Worm (Caenorhabditis elegans): ENCODE results near the gene srh-67.
A peak's percentile ranks its signal among the peaks of the same experiment; 100 is the strongest.

The srh-67 gene

DNA sequence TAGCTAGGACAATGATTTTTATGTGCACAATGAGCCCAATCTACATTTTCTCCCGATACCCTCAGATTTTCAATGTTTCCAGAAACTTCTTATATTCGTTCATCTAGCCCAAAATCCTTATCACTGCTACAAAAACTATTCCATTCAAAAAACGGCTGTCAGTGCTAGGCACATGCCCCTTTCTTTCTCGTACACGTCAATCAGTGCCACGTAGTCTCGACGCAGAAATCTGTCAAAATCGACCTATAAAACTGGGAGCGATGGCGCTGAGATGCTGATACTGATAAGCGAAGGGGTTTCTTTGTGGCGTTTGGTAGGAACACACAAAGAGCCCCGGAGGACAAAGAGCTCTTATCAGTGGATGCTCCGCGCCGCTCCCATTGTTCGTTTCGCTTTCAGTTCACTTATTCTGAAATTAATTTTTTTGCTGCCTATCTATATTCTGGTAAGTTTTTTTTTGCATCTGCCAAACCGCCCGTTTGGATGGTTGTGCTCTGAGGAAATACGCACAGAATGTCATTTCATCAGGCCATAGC, 10.1 kb downstream of the srh-67 start, which contains the start of gene srh-70:
Gene srh-70, minus strand, starts transcription at position 51 of the 536 bp plus-strand sequence.
- no peak for TF ChIP-seq egl-27 (tag; optimal IDR thresholded peaks at IDR 0.05)
- TF ChIP-seq pqm-1 (tag; optimal IDR thresholded peaks at IDR 0.05) = peak; percentile 89
- TF ChIP-seq elt-2 (tag; optimal IDR thresholded peaks at IDR 0.05) = peak; percentile 99
- TF ChIP-seq unc-39 (tag; optimal IDR thresholded peaks at IDR 0.05) = no peak
- no peak for TF ChIP-seq nhr-43 (tag; optimal IDR thresholded peaks at IDR 0.05; ENCODE audit: poor library complexity, severe bottlenecking)
- TF ChIP-seq nfya-1 (tag; optimal IDR thresholded peaks at IDR 0.05; ENCODE audit: insufficient read depth) = peak; percentile 25
- no peak for TF ChIP-seq lin-15B (tag; optimal IDR thresholded peaks at IDR 0.05)
- no peak for TF ChIP-seq eor-1 (tag; optimal IDR thresholded peaks at IDR 0.05)

DNA sequence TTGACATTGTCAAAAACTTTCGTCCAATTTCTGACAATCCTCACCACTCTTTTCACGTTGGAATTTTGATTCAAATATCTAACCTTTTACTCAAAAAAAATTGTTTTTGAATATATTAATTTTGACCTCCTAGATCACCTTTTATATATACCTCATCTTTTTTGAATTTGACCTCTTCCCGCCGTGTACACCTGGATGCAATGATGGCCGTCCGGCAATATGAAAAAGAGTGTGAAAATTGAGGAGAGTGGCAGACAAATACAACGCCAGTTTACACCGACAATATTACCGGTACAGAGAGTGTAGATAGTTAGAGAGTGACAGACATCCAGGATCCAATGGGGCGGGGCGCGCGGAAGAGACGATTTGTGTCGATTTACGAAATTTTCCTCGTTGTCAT, 10.9 kb downstream of the srh-67 start, which contains the start of gene ceh-99:
Gene ceh-99, plus strand, starts transcription at position 366 of the 400 bp plus-strand sequence.
- no peak for TF ChIP-seq egl-27 (tag; optimal IDR thresholded peaks at IDR 0.05)

DNA sequence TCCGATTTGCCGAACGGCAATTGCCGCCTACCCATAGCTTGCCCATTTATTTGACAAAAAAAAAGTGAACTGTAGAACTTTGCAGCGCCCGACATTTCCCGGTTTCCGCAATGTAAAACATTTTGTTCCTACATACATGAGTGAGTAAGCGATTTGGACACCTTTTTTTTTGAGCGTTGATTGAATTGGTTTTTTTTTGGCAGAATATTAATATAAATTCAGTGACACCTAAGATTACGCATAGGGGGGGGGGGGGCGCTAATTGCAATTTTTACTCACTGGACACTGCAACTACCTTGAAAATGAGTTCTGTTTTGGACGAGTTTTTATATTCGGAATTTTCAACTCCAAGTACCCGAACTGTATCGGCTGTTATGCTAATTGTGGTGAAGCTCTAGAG, 16.8 kb downstream of the srh-67 start, which contains the start of gene srx-118:
Gene srx-118, plus strand, starts transcription at position 301 of the 400 bp plus-strand sequence.
- TF ChIP-seq hmg-11 (tag; optimal IDR thresholded peaks at IDR 0.05) (no peak), lin-39 (tag; optimal IDR thresholded peaks at IDR 0.05) (no peak), nhr-77 (tag; optimal IDR thresholded peaks at IDR 0.05) (no peak), ama-1 (optimal IDR thresholded peaks at IDR 0.05) (no peak), jun-1 (tag; optimal IDR thresholded peaks at IDR 0.05) (no peak), elt-1 (tag; optimal IDR thresholded peaks at IDR 0.05) (no peak), unc-39 (tag; optimal IDR thresholded peaks at IDR 0.05) (no peak), daf-12 (tag; optimal IDR thresholded peaks at IDR 0.05) (no peak), mml-1 (tag; optimal IDR thresholded peaks at IDR 0.05) (no peak), nhr-12 (tag; optimal IDR thresholded peaks at IDR 0.05) (no peak), fkh-10 (GFP tag; optimal IDR thresholded peaks at IDR 0.05) (no peak), R02D3.7 (tag; optimal IDR thresholded peaks at IDR 0.05) (no peak), ztf-11 (tag; optimal IDR thresholded peaks at IDR 0.05) (no peak)

DNA sequence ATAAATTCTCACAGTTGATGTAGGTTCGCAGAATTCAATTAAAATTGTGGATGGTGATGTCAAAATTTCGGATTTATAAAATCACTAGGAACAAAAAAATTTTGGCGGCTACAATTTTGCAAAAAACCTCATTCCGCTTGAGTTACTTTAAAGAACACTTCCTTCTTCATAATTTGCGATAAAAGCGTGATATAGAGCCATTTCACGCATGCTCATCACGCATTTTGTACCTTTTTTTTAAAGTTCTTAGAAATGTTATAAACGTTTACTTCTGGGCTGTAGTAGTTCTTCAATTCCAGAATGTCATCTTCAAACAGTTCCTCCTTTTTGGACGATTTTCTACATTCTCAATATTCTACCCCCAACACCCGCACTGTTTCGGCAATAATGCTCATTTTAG, 19.2 kb downstream of the srh-67 start, which contains the start of gene srx-119:
Gene srx-119, plus strand, starts transcription at position 301 of the 400 bp plus-strand sequence.
- TF ChIP-seq egl-5 (tag; optimal IDR thresholded peaks at IDR 0.05) (no peak), daf-12 (tag; optimal IDR thresholded peaks at IDR 0.05) (no peak), tbx-2 (tag; optimal IDR thresholded peaks at IDR 0.05) (no peak), ceh-28 (tag; optimal IDR thresholded peaks at IDR 0.05) (no peak), lin-15B (tag; optimal IDR thresholded peaks at IDR 0.05) (no peak), fkh-10 (GFP tag; optimal IDR thresholded peaks at IDR 0.05) (no peak), aly-2 (tag; optimal IDR thresholded peaks at IDR 0.05) (no peak), nhr-76 (tag; optimal IDR thresholded peaks at IDR 0.05) (no peak), fkh-2 (tag; optimal IDR thresholded peaks at IDR 0.05) (no peak), skn-1 (tag; optimal IDR thresholded peaks at IDR 0.05) (no peak)

DNA sequence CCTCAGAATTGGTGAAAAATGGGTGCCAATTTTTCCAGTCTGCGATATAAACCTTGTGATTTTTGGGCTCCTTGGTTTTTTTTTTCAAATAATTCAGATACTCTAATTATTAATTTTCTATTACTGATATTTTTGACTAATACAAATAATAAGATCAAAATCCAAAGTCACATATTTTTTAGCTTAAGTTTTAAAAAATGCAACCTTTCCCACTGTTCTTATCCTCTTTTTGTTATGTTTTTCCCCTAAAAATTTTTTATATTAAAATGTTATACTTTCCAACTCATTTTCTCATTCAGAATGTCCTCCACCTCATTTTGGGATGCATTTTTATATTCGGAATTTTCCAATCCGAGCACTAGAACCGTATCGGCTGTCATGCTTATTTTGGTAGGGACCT, 22.2 kb downstream of the srh-67 start, which contains the start of gene srx-120:
Gene srx-120, plus strand, starts transcription at position 301 of the 400 bp plus-strand sequence.
- no peak for TF ChIP-seq unc-62 (GFP tag; optimal IDR thresholded peaks at IDR 0.05)
- TF ChIP-seq nfya-1 (tag; optimal IDR thresholded peaks at IDR 0.05; ENCODE audit: insufficient read depth) = no peak
- no peak for TF ChIP-seq snpc-4 (tag; optimal IDR thresholded peaks at IDR 0.05)
- no peak for TF ChIP-seq ceh-82 (tag; optimal IDR thresholded peaks at IDR 0.05)
- no peak for TF ChIP-seq lin-15B (tag; optimal IDR thresholded peaks at IDR 0.05)
- no peak for TF ChIP-seq ceh-9 (tag; optimal IDR thresholded peaks at IDR 0.05)

DNA sequence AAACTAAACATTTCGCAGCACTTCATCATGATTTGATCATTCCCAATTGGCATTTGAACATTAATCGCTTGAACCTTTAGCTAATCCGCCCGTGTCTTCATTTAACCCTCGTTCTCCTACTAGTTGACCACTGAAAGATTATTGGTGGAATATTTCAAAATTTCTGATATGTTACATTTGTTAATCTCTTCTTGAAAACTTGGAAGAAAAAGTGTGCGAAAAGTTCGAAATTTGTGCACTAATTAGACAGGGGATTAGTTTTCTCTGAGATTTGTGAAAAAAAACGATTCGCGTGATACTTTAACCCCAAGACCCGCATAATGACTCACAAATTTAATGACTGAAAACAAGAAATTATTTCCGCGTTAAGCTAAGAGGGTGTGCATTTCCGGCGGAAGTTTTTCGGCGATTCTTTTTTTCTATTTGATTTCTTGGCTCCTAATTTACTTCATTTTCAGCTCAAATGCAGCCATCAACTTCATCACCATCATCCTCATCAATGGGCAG, 26.6 kb downstream of the srh-67 start, which contains the start of gene nimk-1:
Gene nimk-1, plus strand, starts transcription at position 457 of the 507 bp plus-strand sequence.
- TF ChIP-seq pqm-1 (tag; optimal IDR thresholded peaks at IDR 0.05) (no peak), elt-3 (tag; optimal IDR thresholded peaks at IDR 0.05) (no peak), ceh-16 (tag; optimal IDR thresholded peaks at IDR 0.05) (no peak), ztf-4 (tag; optimal IDR thresholded peaks at IDR 0.05) (no peak), fkh-2 (tag; optimal IDR thresholded peaks at IDR 0.05) (no peak), nhr-77 (tag; optimal IDR thresholded peaks at IDR 0.05) (no peak), ZK546.5 (tag; optimal IDR thresholded peaks at IDR 0.05) (no peak), ztf-11 (tag; optimal IDR thresholded peaks at IDR 0.05) (no peak), aly-2 (tag; optimal IDR thresholded peaks at IDR 0.05) (no peak), egl-5 (tag; optimal IDR thresholded peaks at IDR 0.05) (no peak), fos-1 (tag; optimal IDR thresholded peaks at IDR 0.05) (no peak), ceh-28 (tag; optimal IDR thresholded peaks at IDR 0.05) (no peak), daf-12 (tag; optimal IDR thresholded peaks at IDR 0.05) (no peak), skn-1 (tag; optimal IDR thresholded peaks at IDR 0.05) (no peak), nhr-237 (tag; optimal IDR thresholded peaks at IDR 0.05) (no peak), sea-2 (GFP tag; optimal IDR thresholded peaks at IDR 0.05) (no peak), nhr-43 (tag; optimal IDR thresholded peaks at IDR 0.05; ENCODE audit: poor library complexity, severe bottlenecking) (no peak), mdl-1 (tag; optimal IDR thresholded peaks at IDR 0.05) (no peak), nhr-23 (tag; optimal IDR thresholded peaks at IDR 0.05) (no peak), unc-39 (tag; optimal IDR thresholded peaks at IDR 0.05) (no peak)

Measured in whole organism, L3 larva.